Worm (Caenorhabditis elegans) whole organism, L4 larva: Measurements from ENCODE around the gene K10H10.6.

Source experiments
- D1046.2 ChIP-seq: fragments of 200-800 bp; sonication (Bioruptor generic); IDR thresholded peaks from 2 replicates; pipeline ENCODE4 v1.3.6; 2022; ENCODE audit warnings: missing genetic modification characterization, missing compliant biosample characterization
- F10B5.3 ChIP-seq: sonication (generic microtip); optimal IDR thresholded peaks from 2 replicates; lab custom pipeline; 2016; ENCODE audit warnings: mild to moderate bottlenecking, missing genetic modification characterization, missing compliant biosample characterization
- F37D6.2 ChIP-seq: sonication (generic microtip); optimal IDR thresholded peaks from 2 replicates; lab custom pipeline; 2016; ENCODE audit warnings: mild to moderate bottlenecking, missing genetic modification characterization, missing compliant biosample characterization
- F49E8.2 ChIP-seq: sonication (generic microtip); optimal IDR thresholded peaks from 2 replicates; lab custom pipeline; 2016; ENCODE audit warnings: missing compliant biosample characterization, mild to moderate bottlenecking, missing genetic modification characterization, borderline replicate concordance
- R02D3.7 ChIP-seq: fragments of 150-350 bp; sonication (generic microtip); optimal IDR thresholded peaks from 3 replicates; lab custom pipeline; 2014; ENCODE audit warnings: missing biosample characterization, missing genetic modification characterization
- T20F7.1 ChIP-seq: fragments of 200-800 bp; sonication (Bioruptor generic); optimal IDR thresholded peaks from 2 replicates; lab custom pipeline; 2018; ENCODE audit warnings: mild to moderate bottlenecking, missing genetic modification characterization, missing compliant biosample characterization
- Y105C5A.15 ChIP-seq: fragments of 200-800 bp; sonication (Bioruptor generic); IDR thresholded peaks from 2 replicates; pipeline ENCODE4 v1.3.6; 2022; ENCODE audit warnings: missing genetic modification characterization, missing compliant biosample characterization
- Y48G9A.11 ChIP-seq: fragments of 200-800 bp; sonication (Bioruptor generic); IDR thresholded peaks from 2 replicates; pipeline ENCODE4 v1.3.6; 2022; ENCODE audit warnings: missing genetic modification reagents, missing genetic modification characterization, missing compliant biosample characterization
- ZK337.2 ChIP-seq: fragments of 200-800 bp; sonication (Bioruptor generic); IDR thresholded peaks from 2 replicates; pipeline ENCODE4 v1.3.6; 2022; ENCODE audit warnings: missing genetic modification reagents, missing genetic modification characterization, missing compliant biosample characterization
- aha-1 ChIP-seq: fragments of 150-350 bp; peaks from one replicate; lab custom pipeline; 2014; ENCODE audit warnings: missing biosample characterization, missing genetic modification characterization
- arid-1 ChIP-seq: fragments of 200-800 bp; sonication (Bioruptor generic); conservative IDR thresholded peaks from 2 replicates; pipeline ENCODE4 v1.3.6; 2022; ENCODE audit warnings: missing genetic modification reagents, missing genetic modification characterization, missing compliant biosample characterization
- attf-4 ChIP-seq: sonication (generic microtip); optimal IDR thresholded peaks from 3 replicates; lab custom pipeline; 2017; ENCODE audit warnings: missing biosample characterization, missing genetic modification characterization
- ceh-20 ChIP-seq: fragments of 200-800 bp; sonication (Bioruptor generic); IDR thresholded peaks from 2 replicates; pipeline ENCODE4 v1.3.6; 2022; ENCODE audit warnings: missing genetic modification reagents, missing genetic modification characterization, missing compliant biosample characterization
- ceh-28 ChIP-seq: fragments of 150-350 bp; optimal IDR thresholded peaks from 2 replicates; lab custom pipeline; 2014; ENCODE audit warnings: missing biosample characterization, missing genetic modification reagents, missing genetic modification characterization
- ceh-62 ChIP-seq: sonication (generic microtip); optimal IDR thresholded peaks from 2 replicates; lab custom pipeline; 2017; ENCODE audit warnings: missing biosample characterization, missing genetic modification characterization
- ceh-82 ChIP-seq: sonication (generic microtip); optimal IDR thresholded peaks from 2 replicates; lab custom pipeline; 2017; ENCODE audit warnings: missing biosample characterization, missing genetic modification characterization
- cey-2 ChIP-seq: sonication (generic microtip); optimal IDR thresholded peaks from 3 replicates; lab custom pipeline; 2017; ENCODE audit warnings: missing genetic modification characterization, mild to moderate bottlenecking, missing compliant biosample characterization, antibody characterized with exemption, borderline replicate concordance; ENCODE audit not compliant: insufficient read depth
- daf-19 ChIP-seq: fragments of 200-800 bp; sonication (Bioruptor generic); conservative IDR thresholded peaks from 2 replicates; pipeline ENCODE4 v1.3.6; 2022; ENCODE audit warnings: missing genetic modification characterization, missing compliant biosample characterization
- duxl-1 ChIP-seq: sonication (generic microtip); optimal IDR thresholded peaks from 2 replicates; lab custom pipeline; 2016; ENCODE audit warnings: mild to moderate bottlenecking, missing genetic modification characterization, moderate library complexity, missing compliant biosample characterization; ENCODE audit not compliant: poor library complexity
- dve-1 ChIP-seq: sonication (generic microtip); optimal IDR thresholded peaks from 2 replicates; lab custom pipeline; 2017; ENCODE audit warnings: antibody characterized with exemption, mild to moderate bottlenecking, missing genetic modification characterization, missing compliant biosample characterization; ENCODE audit not compliant: insufficient read depth
- egl-27 ChIP-seq: sonication (generic microtip); optimal IDR thresholded peaks from 3 replicates; lab custom pipeline; 2017; ENCODE audit warnings: missing biosample characterization, missing genetic modification reagents, missing genetic modification characterization
- gei-8 ChIP-seq: fragments of 200-800 bp; sonication (Bioruptor generic); optimal IDR thresholded peaks from 2 replicates; lab custom pipeline; 2018; ENCODE audit warnings: mild to moderate bottlenecking, missing genetic modification characterization, missing compliant biosample characterization
- hif-1 ChIP-seq, 2 experiments: sonication (generic microtip); optimal IDR thresholded peaks; 2 replicates each; lab custom pipeline; 2016 to 2017; ENCODE audit warnings: missing compliant biosample characterization in 2 of 2, missing genetic modification characterization in 2 of 2, missing genetic modification reagents in 2 of 2, missing genotype in 2 of 2, mild to moderate bottlenecking in 1 of 2
- hlh-30 ChIP-seq: sonication (generic microtip); optimal IDR thresholded peaks from 2 replicates; lab custom pipeline; 2017; ENCODE audit warnings: antibody characterized with exemption, mild to moderate bottlenecking, missing genetic modification characterization, missing compliant biosample characterization; ENCODE audit not compliant: insufficient read depth
- hmg-1.1 ChIP-seq: fragments of 200-800 bp; sonication (Bioruptor generic); IDR thresholded peaks from 2 replicates; pipeline ENCODE4 v1.3.6; 2022; ENCODE audit warnings: missing genetic modification reagents, missing genetic modification characterization, missing compliant biosample characterization
- jun-1 ChIP-seq: fragments of 150-350 bp; optimal IDR thresholded peaks from 2 replicates; lab custom pipeline; 2014; ENCODE audit warnings: missing biosample characterization, missing genetic modification reagents, missing genetic modification characterization
- lin-1 ChIP-seq: fragments of 200-800 bp; sonication (Bioruptor generic); IDR thresholded peaks from 2 replicates; pipeline ENCODE4 v1.3.6; 2022; ENCODE audit warnings: missing genetic modification reagents, missing genetic modification characterization, missing compliant biosample characterization
- lin-13 ChIP-seq: fragments of 150-350 bp; optimal IDR thresholded peaks from 2 replicates; lab custom pipeline; 2014; ENCODE audit warnings: missing biosample characterization, missing genetic modification reagents, missing genetic modification characterization
- lin-39 ChIP-seq: fragments of 150-350 bp; optimal IDR thresholded peaks from 2 replicates; lab custom pipeline; 2014; ENCODE audit warnings: missing biosample characterization, missing genetic modification reagents, missing genetic modification characterization
- lsy-2 ChIP-seq, 2 experiments: fragments of 150-350 bp in 1 of 2; sonication (generic microtip) in 1 of 2; optimal IDR thresholded peaks; 2 replicates each; lab custom pipeline; 2014 to 2017; ENCODE audit warnings: missing biosample characterization in 2 of 2, missing genetic modification characterization in 2 of 2
- madf-5 ChIP-seq, 2 experiments: fragments of 200-800 bp; sonication (Bioruptor generic); IDR thresholded peaks; 2 replicates each; pipeline ENCODE4 v1.3.6; 2022; ENCODE audit warnings: missing compliant biosample characterization in 2 of 2, missing genetic modification characterization in 2 of 2
- mdl-1 ChIP-seq, 2 experiments: fragments of 150-350 bp in 1 of 2; sonication (generic microtip) in 1 of 2; optimal IDR thresholded peaks; 2 replicates each; lab custom pipeline; 2014 to 2017; ENCODE audit warnings: missing biosample characterization in 2 of 2, missing genetic modification characterization in 2 of 2
- mdt-29 ChIP-seq: fragments of 200-800 bp; sonication (Bioruptor generic); IDR thresholded peaks from 2 replicates; pipeline ENCODE4 v1.3.6; 2022; ENCODE audit warnings: missing genetic modification reagents, missing genetic modification characterization, missing compliant biosample characterization
- nhr-10 ChIP-seq: fragments of 150-350 bp; optimal IDR thresholded peaks from 2 replicates; lab custom pipeline; 2014; ENCODE audit warnings: missing biosample characterization, missing genetic modification characterization
- nhr-102 ChIP-seq: sonication (generic microtip); optimal IDR thresholded peaks from 2 replicates; lab custom pipeline; 2016; ENCODE audit warnings: mild to moderate bottlenecking, missing genetic modification characterization, moderate library complexity, missing compliant biosample characterization
- nhr-11 ChIP-seq: fragments of 150-350 bp; optimal IDR thresholded peaks from 2 replicates; lab custom pipeline; 2014; ENCODE audit warnings: missing biosample characterization, missing genetic modification characterization
- nhr-42 ChIP-seq: fragments of 200-800 bp; sonication (Bioruptor generic); IDR thresholded peaks from 2 replicates; pipeline ENCODE4 v1.3.6; 2022; ENCODE audit warnings: missing genetic modification characterization, missing compliant biosample characterization
- nhr-48 ChIP-seq: sonication (generic microtip); optimal IDR thresholded peaks from 2 replicates; lab custom pipeline; 2016; ENCODE audit warnings: mild to moderate bottlenecking, missing genetic modification characterization, missing compliant biosample characterization
- nhr-6 ChIP-seq: fragments of 150-350 bp; optimal IDR thresholded peaks from 2 replicates; lab custom pipeline; 2014; ENCODE audit warnings: missing biosample characterization, missing genetic modification characterization
- rbr-2 ChIP-seq: sonication (generic microtip); optimal IDR thresholded peaks from 2 replicates; lab custom pipeline; 2016; ENCODE audit warnings: missing genotype, missing genetic modification characterization, missing compliant biosample characterization
- saeg-2 ChIP-seq: fragments of 200-800 bp; sonication (Bioruptor generic); IDR thresholded peaks from 2 replicates; pipeline ENCODE4 v1.3.6; 2022; ENCODE audit warnings: missing genetic modification reagents, missing genetic modification characterization, missing compliant biosample characterization
- sdz-12 ChIP-seq: fragments of 200-800 bp; sonication (Bioruptor generic); optimal IDR thresholded peaks from 2 replicates; lab custom pipeline; 2018; ENCODE audit warnings: mild to moderate bottlenecking, missing genetic modification characterization, missing compliant biosample characterization
- set-16 ChIP-seq: fragments of 200-800 bp; sonication (Bioruptor generic); IDR thresholded peaks from 2 replicates; pipeline ENCODE4 v1.3.6; 2022; ENCODE audit warnings: missing genetic modification reagents, missing genetic modification characterization, missing compliant biosample characterization
- skn-1 ChIP-seq: fragments of 150-350 bp; optimal IDR thresholded peaks from 2 replicates; lab custom pipeline; 2014; ENCODE audit warnings: missing biosample characterization, missing genetic modification characterization
- snpc-1.2 ChIP-seq: fragments of 200-800 bp; sonication (Bioruptor generic); IDR thresholded peaks from 2 replicates; pipeline ENCODE4 v1.3.6; 2022; ENCODE audit warnings: missing genetic modification reagents, missing genetic modification characterization, missing compliant biosample characterization
- spr-1 ChIP-seq: sonication (generic microtip); optimal IDR thresholded peaks from 2 replicates; lab custom pipeline; 2016; ENCODE audit warnings: mild to moderate bottlenecking, missing genetic modification characterization, missing compliant biosample characterization
- spr-3 ChIP-seq: fragments of 200-800 bp; sonication (Bioruptor generic); optimal IDR thresholded peaks from 2 replicates; lab custom pipeline; 2018; ENCODE audit warnings: mild to moderate bottlenecking, missing genetic modification characterization, missing compliant biosample characterization
- tag-97 ChIP-seq: fragments of 200-800 bp; sonication (Bioruptor generic); IDR thresholded peaks from 2 replicates; pipeline ENCODE4 v1.3.6; 2022; ENCODE audit warnings: missing genetic modification characterization, missing compliant biosample characterization
- tra-1 ChIP-seq: fragments of 200-800 bp; sonication (Bioruptor generic); IDR thresholded peaks from 2 replicates; pipeline ENCODE4 v1.3.6; 2022; ENCODE audit warnings: missing genetic modification reagents, missing genetic modification characterization, missing compliant biosample characterization
- zag-1 ChIP-seq: fragments of 150-350 bp; optimal IDR thresholded peaks from 2 replicates; lab custom pipeline; 2014; ENCODE audit warnings: missing biosample characterization, missing genetic modification characterization
- zfp-2 ChIP-seq: sonication (generic microtip); optimal IDR thresholded peaks from 2 replicates; lab custom pipeline; 2016; ENCODE audit warnings: mild to moderate bottlenecking, missing genetic modification characterization, missing compliant biosample characterization

K10H10.6 gene

DNA sequence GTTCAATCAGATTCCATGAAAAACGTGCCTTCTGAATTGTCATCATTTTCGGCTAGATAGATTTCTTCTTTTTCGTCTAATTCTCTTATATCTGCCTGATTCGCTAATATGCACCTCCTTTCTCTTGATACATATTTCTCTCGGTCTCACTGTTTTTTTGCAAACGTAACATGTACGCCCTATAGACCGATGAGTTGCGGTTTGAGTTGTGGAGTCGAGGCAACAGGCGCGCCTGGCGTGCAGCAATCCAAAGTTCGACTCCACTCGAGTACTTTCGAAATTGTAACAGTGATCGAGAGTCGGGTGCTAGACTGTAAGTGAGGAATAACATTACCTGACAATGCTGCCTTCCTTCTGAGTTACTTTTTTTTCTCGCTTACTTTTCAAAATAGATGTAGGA, 6.3 kb upstream of the K10H10.6 start (continued):
- peak; percentile 78 for TF ChIP-seq F49E8.2
- TF ChIP-seq set-16 (GFP tag; lab: Robert Waterston, UW), result peak; percentile 24; the same call in 1 of the 2 replicates
- peak; percentile 77; the same call in 1 of the 2 replicates for TF ChIP-seq mdt-29 (GFP tag; lab: Robert Waterston, UW)
- TF ChIP-seq lin-13 (GFP tag; lab: Kevin White, UChicago), result peak; percentile 46
- TF ChIP-seq gei-8 (GFP tag; lab: Kevin White, UChicago), result peak; percentile 89
- TF ChIP-seq hif-1 (tag; optimal IDR thresholded peaks at IDR 0.05; lab: Kevin White, UChicago), result peak; percentile 89 to 95
- TF ChIP-seq D1046.2 (GFP tag; lab: Robert Waterston, UW), result peak; percentile 87
- TF ChIP-seq lin-39 (tag; lab: Kevin White, UChicago), result no peak
- peak; percentile 86 for TF ChIP-seq duxl-1 (tag; lab: Kevin White, UChicago)
- TF ChIP-seq nhr-42 (GFP tag; lab: Robert Waterston, UW), result peak; percentile 95
- TF ChIP-seq Y48G9A.11 (GFP tag; lab: Robert Waterston, UW), result peak; percentile 81
- peak; percentile 57 for TF ChIP-seq F10B5.3 (tag; lab: Kevin White, UChicago)
- 0 out of 2 replicates have a peak, but pooled peaks have one; percentile 67 for TF ChIP-seq saeg-2
- peak; percentile 87 for TF ChIP-seq lin-1 (GFP tag; lab: Robert Waterston, UW)
- peak; percentile 81 for TF ChIP-seq hlh-30 (tag; lab: Kevin White, UChicago)
- no peak for TF ChIP-seq egl-27 (tag; lab: Kevin White, UChicago)
- no peak for TF ChIP-seq ceh-82 (tag; lab: Kevin White, UChicago)
- TF ChIP-seq nhr-11 (tag; lab: Kevin White, UChicago), result peak; percentile 55
- TF ChIP-seq madf-5 (GFP tag; IDR thresholded peaks at IDR 0.05; lab: Robert Waterston, UW), result peak; percentile 78 to 88; a peak in 2 of 4 replicates
- peak; percentile 95 for TF ChIP-seq daf-19 (GFP tag; lab: Robert Waterston, UW)
- peak; percentile 69 for TF ChIP-seq zfp-2
- TF ChIP-seq nhr-10 (tag; lab: Kevin White, UChicago), result peak; percentile 63
- peak; percentile 90 for TF ChIP-seq dve-1 (tag; lab: Kevin White, UChicago)
- TF ChIP-seq tra-1 (GFP tag; lab: Robert Waterston, UW), result peak; percentile 90
- peak; percentile 7 for TF ChIP-seq R02D3.7 (tag; lab: Kevin White, UChicago)
- TF ChIP-seq snpc-1.2 (GFP tag; lab: Robert Waterston, UW), result peak; percentile 81
- peak; percentile 87 for TF ChIP-seq arid-1 (GFP tag; lab: Robert Waterston, UW)
- peak; percentile 86 for TF ChIP-seq hmg-1.1 (GFP tag; lab: Robert Waterston, UW)
- TF ChIP-seq zag-1 (tag; lab: Kevin White, UChicago), result no peak
- TF ChIP-seq nhr-102 (tag; lab: Kevin White, UChicago), result peak; percentile 89
- no peak for TF ChIP-seq tag-97 (GFP tag; lab: Robert Waterston, UW)
- TF ChIP-seq ceh-62 (tag; lab: Kevin White, UChicago), result no peak
- TF ChIP-seq attf-4 (tag; lab: Kevin White, UChicago), result peak; percentile 41
- TF ChIP-seq cey-2 (tag; lab: Kevin White, UChicago), result peak; percentile 26
- peak in 1 of 2 experiments; percentile 48 for TF ChIP-seq mdl-1 (tag; optimal IDR thresholded peaks at IDR 0.05; lab: Kevin White, UChicago)
- peak; percentile 77 for TF ChIP-seq rbr-2
- TF ChIP-seq aha-1 (tag; lab: Kevin White, UChicago), result peak; percentile 99
- no peak for TF ChIP-seq skn-1 (tag; lab: Kevin White, UChicago)
- TF ChIP-seq spr-1 (tag; lab: Kevin White, UChicago), result peak; percentile 87
- TF ChIP-seq sdz-12 (GFP tag; lab: Kevin White, UChicago), result peak; percentile 59
- peak; percentile 74 for TF ChIP-seq F37D6.2
- peak; percentile 86 for TF ChIP-seq Y105C5A.15
- peak; percentile 78 for TF ChIP-seq ceh-20 (GFP tag; lab: Robert Waterston, UW)
- no peak for TF ChIP-seq ceh-28 (tag; lab: Kevin White, UChicago)
- TF ChIP-seq jun-1 (tag; lab: Kevin White, UChicago), result no peak
- TF ChIP-seq ZK337.2 (GFP tag; lab: Robert Waterston, UW), result peak; percentile 75
- peak; percentile 39 to 84 for TF ChIP-seq lsy-2 (tag; optimal IDR thresholded peaks at IDR 0.05; lab: Kevin White, UChicago)
- TF ChIP-seq nhr-48, result peak; percentile 87
- peak; percentile 75 for TF ChIP-seq nhr-6
- TF ChIP-seq spr-3, result peak; percentile 83
- peak; percentile 74 for TF ChIP-seq T20F7.1
